Worm (Caenorhabditis elegans) whole organism, dauer: ENCODE measurements around the gene reps-1.
"Not testable (repeated sequence)": the region's sequence is repeated elsewhere in the genome, so short reads cannot be mapped to it uniquely, and the experiment has no call there.

Experiments
- unc-62 ChIP-seq: sonication (generic microtip); optimal IDR thresholded peaks from 2 replicates; lab custom pipeline; 2017; ENCODE audit warnings: missing biosample characterization, missing genetic modification reagents, missing genetic modification characterization

reps-1 gene

ce11 chrV:18990238-18990901, at the start of gene reps-1, which contains the start of gene Y39B6A.37:
TSS of gene reps-1 (minus strand) at chrV:18990500.
TSS of gene Y39B6A.37 (plus strand) at chrV:18990851.
- TF ChIP-seq unc-62 (GFP tag; lab: Kevin White, UChicago) = no peak

ce11 chrV:19037222-19037621, 46.9 kb upstream of the reps-1 start, which contains the start of gene asp-17:
TSS of gene asp-17 (minus strand) at chrV:19037322.
- TF ChIP-seq unc-62 (GFP tag; lab: Kevin White, UChicago) = no peak

ce11 chrV:19036061-19036460, 45.8 kb upstream of the reps-1 start:
- no peak for TF ChIP-seq unc-62 (GFP tag; lab: Kevin White, UChicago)

DNA sequence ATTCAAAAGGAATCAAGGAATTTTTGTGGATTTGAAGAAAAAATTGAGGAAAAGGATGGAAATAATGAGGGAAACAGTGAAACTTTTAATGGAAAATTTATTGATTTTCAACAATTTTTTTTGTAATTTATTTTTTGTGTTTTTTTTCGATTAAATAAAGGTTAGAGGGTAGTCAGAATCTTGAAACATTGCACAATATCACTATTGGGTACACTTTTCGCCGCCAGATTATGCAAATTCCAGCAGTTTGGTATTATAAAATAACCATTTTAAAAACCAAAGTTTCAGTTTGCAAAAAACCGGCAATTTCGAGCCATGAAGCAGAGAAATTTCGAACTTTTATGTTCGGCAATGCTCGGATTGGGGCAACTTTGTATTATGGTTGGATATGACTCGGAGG, 41.2 kb upstream of the reps-1 start, which contains the start of gene Y39B6A.27:
Gene Y39B6A.27, plus strand, starts transcription at position 301 of the 400 bp plus-strand sequence.
- TF ChIP-seq unc-62 (GFP tag; lab: Kevin White, UChicago) = no peak

- TF ChIP-seq unc-62 (GFP tag; lab: Kevin White, UChicago) = no peak
These were observed 37.0 kb upstream of the reps-1 start for ce11 chrV:19027338-19027737.

DNA sequence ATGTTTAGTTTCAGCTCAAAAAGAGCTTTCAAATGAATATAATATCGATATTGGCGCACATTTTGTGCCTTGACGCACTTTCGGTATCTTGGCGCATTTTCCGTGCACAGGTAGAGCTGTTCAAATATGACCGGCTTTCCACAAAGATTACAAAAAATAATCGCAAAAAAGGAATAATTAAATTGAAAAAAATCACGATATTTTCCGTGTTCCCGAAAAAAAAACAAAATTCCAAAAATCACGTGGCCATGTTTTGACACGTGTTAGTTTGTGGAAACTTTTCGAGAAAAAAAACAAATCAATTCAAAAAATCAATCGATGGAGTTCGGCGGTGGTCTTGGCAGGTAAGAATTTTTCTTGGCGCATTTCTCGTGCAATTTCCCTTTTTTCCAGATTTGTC, 35.9 kb upstream of the reps-1 start, which contains the start of gene Y39B6A.25:
Gene Y39B6A.25, plus strand, starts transcription at position 301 of the 400 bp plus-strand sequence.
- no peak for TF ChIP-seq unc-62 (GFP tag; lab: Kevin White, UChicago)

DNA sequence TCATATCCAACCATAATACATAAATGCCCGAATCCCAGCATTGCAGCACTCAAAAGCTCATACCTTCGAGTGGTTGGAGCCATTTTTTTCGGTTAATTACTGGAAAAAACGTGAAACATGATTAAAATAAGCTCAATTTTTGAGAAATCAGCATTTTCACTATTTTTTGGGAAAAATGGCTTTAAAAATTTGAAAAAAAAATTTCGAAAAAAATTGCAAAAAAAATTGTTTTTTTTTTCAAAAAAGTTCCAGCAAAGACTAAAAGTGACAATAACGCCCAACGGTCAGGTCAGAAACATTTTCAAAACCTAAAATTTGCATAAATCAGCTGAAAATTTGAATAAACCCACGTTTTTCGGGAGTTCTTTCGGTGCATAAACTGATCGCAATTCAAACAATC, 34.4 kb upstream of the reps-1 start, which contains the start of gene Y39B6A.29:
Gene Y39B6A.29, minus strand, starts transcription at position 101 of the 400 bp plus-strand sequence.
- TF ChIP-seq unc-62 (GFP tag; lab: Kevin White, UChicago) = no peak

DNA sequence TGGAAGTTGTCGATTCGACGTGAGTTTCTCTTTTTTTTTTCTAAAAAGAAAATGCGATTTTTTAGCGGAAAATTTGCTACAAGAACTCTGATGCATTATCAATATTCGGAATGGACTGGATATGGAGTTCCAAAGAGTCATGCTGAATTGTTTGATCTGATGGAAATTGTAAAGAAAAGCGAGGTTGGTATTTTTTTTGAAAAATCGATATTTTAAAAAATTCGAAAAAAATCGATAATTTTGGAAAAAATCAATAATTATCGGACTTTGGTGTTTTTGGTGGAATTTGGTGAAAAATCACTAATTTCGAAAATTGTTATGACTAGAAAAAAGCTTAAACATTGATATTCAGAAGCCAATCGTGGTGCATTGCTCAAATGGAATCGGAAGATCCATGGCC, 28.9 kb upstream of the reps-1 start:
- TF ChIP-seq unc-62 (GFP tag; lab: Kevin White, UChicago) = no peak

ce11 chrV:19014273-19014672, 24.0 kb upstream of the reps-1 start, which contains the start of gene Y39B6A.30:
TSS of gene Y39B6A.30 (plus strand) at chrV:19014573.
- not testable (repeated sequence) for TF ChIP-seq unc-62 (GFP tag; lab: Kevin White, UChicago)

DNA sequence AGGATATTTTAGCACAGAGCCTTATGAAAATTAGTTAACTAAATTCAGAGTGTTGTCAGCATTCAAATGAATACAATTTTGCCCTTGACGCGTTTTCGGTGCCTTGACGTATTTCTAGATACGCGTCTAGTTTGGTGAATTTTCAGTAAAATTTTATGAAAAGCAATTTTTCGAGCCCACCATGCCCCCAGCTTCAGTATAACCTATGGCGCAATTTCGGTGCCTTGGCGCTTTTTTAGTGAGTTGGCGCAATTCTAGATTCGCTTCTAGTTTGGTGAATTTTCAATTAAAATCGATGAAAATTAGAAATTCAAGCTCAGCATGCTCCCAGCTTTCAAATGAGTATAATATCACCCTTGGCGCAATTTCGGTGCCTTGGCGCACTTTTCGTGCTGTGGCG, 22.9 kb upstream of the reps-1 start:
- TF ChIP-seq unc-62 (GFP tag; lab: Kevin White, UChicago) = no peak

DNA sequence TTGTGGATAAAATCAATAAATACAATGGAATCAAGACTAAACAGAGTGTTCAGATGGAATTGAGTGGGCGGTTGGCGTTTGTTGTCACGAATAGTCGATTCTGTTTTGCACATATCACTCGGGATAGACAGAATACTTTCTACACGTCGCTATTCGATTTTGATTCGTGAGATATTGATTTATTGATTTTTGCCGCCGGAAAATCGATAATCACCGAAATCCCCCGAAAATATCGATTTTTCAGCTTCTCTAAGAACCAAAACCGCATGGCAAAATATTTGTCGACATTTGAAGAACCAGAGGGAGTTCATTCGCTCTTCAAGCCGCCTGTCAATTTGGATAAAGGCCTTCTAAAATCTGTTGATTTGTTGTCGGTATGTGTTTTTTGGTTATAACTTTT, 20.1 kb upstream of the reps-1 start:
- no peak for TF ChIP-seq unc-62 (GFP tag; lab: Kevin White, UChicago)

DNA sequence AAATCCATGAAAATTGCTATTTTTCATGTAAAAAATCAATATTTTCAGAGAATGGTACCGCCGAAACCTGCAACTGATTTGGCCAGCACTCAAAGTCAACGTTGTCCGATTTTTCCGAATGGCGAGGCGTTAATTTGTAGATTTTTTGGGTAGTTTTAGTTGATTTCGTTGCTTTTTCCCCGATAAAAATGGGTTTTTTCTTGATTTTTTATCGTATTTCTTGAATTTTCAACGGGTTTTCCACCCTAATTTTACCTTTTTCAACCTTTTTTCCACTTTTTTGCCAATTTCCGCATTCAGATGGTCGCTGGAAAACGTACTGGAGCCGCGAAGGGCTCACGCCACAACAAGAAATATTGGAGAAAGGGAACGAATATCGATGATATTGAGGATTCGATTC, 11.4 kb upstream of the reps-1 start, which contains the start of gene Y39B6A.33:
Gene Y39B6A.33, plus strand, starts transcription at position 301 of the 400 bp plus-strand sequence.
- TF ChIP-seq unc-62 (GFP tag; lab: Kevin White, UChicago) = no peak

DNA sequence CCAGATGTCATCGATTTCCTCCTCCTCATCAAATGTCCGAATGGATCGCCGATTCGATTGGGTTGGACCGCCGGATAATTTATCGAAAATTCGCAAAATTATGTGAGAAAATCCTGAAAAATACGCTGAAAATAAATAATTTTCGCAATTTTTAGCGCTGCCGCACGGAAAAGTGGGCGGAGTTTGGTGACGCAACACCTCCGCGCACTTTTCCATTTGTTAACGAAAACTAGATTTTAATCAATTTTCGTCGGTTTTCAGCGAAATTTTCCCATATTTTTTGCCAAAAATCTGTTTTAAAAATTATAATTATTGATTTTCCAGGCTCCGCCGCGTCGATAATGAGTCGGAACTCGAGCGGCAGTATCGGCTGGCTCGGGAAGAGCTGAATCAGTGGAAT, 10.7 kb upstream of the reps-1 start, which contains the start of gene Y39B6A.34:
Gene Y39B6A.34, plus strand, starts transcription at position 3 of the 400 bp plus-strand sequence.
- TF ChIP-seq unc-62 (GFP tag; lab: Kevin White, UChicago) = no peak

DNA sequence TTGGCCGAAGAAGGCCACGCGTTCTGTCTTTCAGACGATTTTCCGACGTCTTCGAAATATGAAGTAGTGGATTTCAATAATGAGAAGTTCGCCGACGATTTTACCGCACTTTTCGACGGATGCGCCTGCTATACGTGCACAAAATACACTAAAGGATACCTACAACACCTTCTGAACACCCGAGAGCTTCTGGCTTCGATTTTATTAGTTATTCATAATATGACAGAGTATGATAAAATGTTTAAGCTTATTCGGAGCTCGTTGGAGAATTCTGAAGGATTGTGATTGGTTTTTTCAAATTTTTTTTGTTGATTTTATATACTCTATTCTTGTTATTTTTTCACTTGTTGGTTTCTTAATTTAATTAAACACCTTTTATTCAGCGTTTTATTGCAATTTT, 10.2 kb upstream of the reps-1 start:
- no peak for TF ChIP-seq unc-62 (GFP tag; lab: Kevin White, UChicago)

- no peak for TF ChIP-seq unc-62 (GFP tag; lab: Kevin White, UChicago)
These were observed 7.7 kb upstream of the reps-1 start, which contains the start of gene tgt-2 for ce11 chrV:18998045-18998444. TSS of gene tgt-2 (plus strand) at chrV:18998345.

ce11 chrV:18993535-18993990, 3.3 kb upstream of the reps-1 start, which contains the start of gene gtf-2F2:
TSS of gene gtf-2F2 (plus strand) at chrV:18993940.
- TF ChIP-seq unc-62 (GFP tag; lab: Kevin White, UChicago) = no peak
